Fruit fly (Drosophila melanogaster) whole organism, embryonic: ENCODE results near the gene Bhmt.

Source experiments
- Ada2b ChIP-seq: fragments of 200-800 bp; sonication (Bioruptor generic); IDR thresholded peaks from 2 replicates; pipeline ENCODE4 v1.3.6; 2022; ENCODE audit warnings: missing biosample characterization, missing genetic modification characterization
- Atf-2 ChIP-seq: fragments of 200-800 bp; sonication (Bioruptor generic); optimal IDR thresholded peaks from 2 replicates; lab custom pipeline; 2016; ENCODE audit warnings: missing biosample characterization, missing genetic modification characterization
- BEAF-32 ChIP-seq: fragments of 200-800 bp; sonication (Bioruptor generic); optimal IDR thresholded peaks from 3 replicates; lab custom pipeline; 2017; ENCODE audit warnings: missing biosample characterization, missing genetic modification characterization, mild to moderate bottlenecking, moderate library complexity, missing genetic modification reagents
- Blimp-1 ChIP-seq: fragments of 200-800 bp; sonication (Bioruptor generic); optimal IDR thresholded peaks from 3 replicates; lab custom pipeline; 2018; ENCODE audit warnings: missing biosample characterization, missing genetic modification characterization, mild to moderate bottlenecking, moderate library complexity, missing genetic modification reagents
- CG10321 ChIP-seq: fragments of 200-800 bp; sonication (Bioruptor generic); IDR thresholded peaks from 2 replicates; pipeline ENCODE4 v1.3.6; 2022; ENCODE audit warnings: missing biosample characterization, missing genetic modification characterization
- CG12744 ChIP-seq: fragments of 200-800 bp; sonication (Bioruptor generic); optimal IDR thresholded peaks from 2 replicates; lab custom pipeline; 2016; ENCODE audit warnings: missing biosample characterization, missing genetic modification characterization
- CG12769 ChIP-seq: fragments of 200-800 bp; sonication (Bioruptor generic); optimal IDR thresholded peaks from 2 replicates; lab custom pipeline; 2019; ENCODE audit warnings: missing biosample characterization, mild to moderate bottlenecking, missing genetic modification characterization, moderate library complexity
- CG12942 ChIP-seq: fragments of 200-800 bp; sonication (Bioruptor generic); optimal IDR thresholded peaks from 3 replicates; lab custom pipeline; 2016; ENCODE audit warnings: missing biosample characterization, missing genetic modification characterization
- CG14710 ChIP-seq: fragments of 200-800 bp; sonication (Bioruptor generic); optimal IDR thresholded peaks from 3 replicates; lab custom pipeline; 2019; ENCODE audit warnings: missing biosample characterization, mild to moderate bottlenecking, missing genetic modification characterization, moderate library complexity
- CG15514 ChIP-seq: fragments of 200-800 bp; sonication (Bioruptor generic); optimal IDR thresholded peaks from 3 replicates; lab custom pipeline; 2017; ENCODE audit warnings: missing biosample characterization, missing genetic modification characterization, mild to moderate bottlenecking, moderate library complexity, missing genetic modification reagents
- CG18764 ChIP-seq: fragments of 200-800 bp; sonication (Bioruptor generic); optimal IDR thresholded peaks from 3 replicates; lab custom pipeline; 2016; ENCODE audit warnings: missing biosample characterization, missing genetic modification characterization
- CG2199 ChIP-seq: fragments of 200-800 bp; sonication (Bioruptor generic); IDR thresholded peaks from 3 replicates; pipeline ENCODE4 v1.3.6; 2022; ENCODE audit warnings: missing biosample characterization, missing genetic modification characterization
- CG3847 ChIP-seq: fragments of 200-800 bp; sonication (Bioruptor generic); IDR thresholded peaks from 2 replicates; pipeline ENCODE4 v1.3.6; 2022; ENCODE audit warnings: missing biosample characterization, missing genetic modification characterization
- CG6272 ChIP-seq: fragments of 200-800 bp; sonication (Bioruptor generic); IDR thresholded peaks from 2 replicates; pipeline ENCODE4 v1.3.6; 2022; ENCODE audit warnings: missing biosample characterization, missing genetic modification characterization
- CG6654 ChIP-seq: fragments of 200-800 bp; sonication (Bioruptor generic); optimal IDR thresholded peaks from 2 replicates; lab custom pipeline; 2017; ENCODE audit warnings: missing biosample characterization, mild to moderate bottlenecking, missing genetic modification characterization
- CG6689 ChIP-seq: fragments of 200-800 bp; sonication (Bioruptor generic); IDR thresholded peaks from 2 replicates; pipeline ENCODE4 v1.3.6; 2022; ENCODE audit warnings: missing biosample characterization, missing genetic modification characterization
- CG6791 ChIP-seq: fragments of 200-800 bp; sonication (Bioruptor generic); IDR thresholded peaks from 3 replicates; pipeline ENCODE4 v1.3.6; 2022; ENCODE audit warnings: missing biosample characterization, missing genetic modification characterization; ENCODE audit not compliant: partially characterized antibody
- CG7357 ChIP-seq: fragments of 200-800 bp; sonication (Bioruptor generic); IDR thresholded peaks from 3 replicates; pipeline ENCODE4 v1.3.6; 2022; ENCODE audit warnings: missing biosample characterization, missing genetic modification characterization
- CG8388 ChIP-seq: fragments of 200-800 bp; sonication (Bioruptor generic); optimal IDR thresholded peaks from 2 replicates; lab custom pipeline; 2019; ENCODE audit warnings: missing biosample characterization, mild to moderate bottlenecking, missing genetic modification characterization, moderate library complexity
- CG9797 ChIP-seq: fragments of 200-800 bp; sonication (Bioruptor generic); optimal IDR thresholded peaks from 3 replicates; lab custom pipeline; 2018; ENCODE audit warnings: missing biosample characterization, mild to moderate bottlenecking, missing genetic modification characterization
- CHES-1-like ChIP-seq: fragments of 200-800 bp; sonication (Bioruptor generic); optimal IDR thresholded peaks from 2 replicates; lab custom pipeline; 2016; ENCODE audit warnings: missing biosample characterization, missing genetic modification characterization
- Dbx ChIP-seq: fragments of 200-800 bp; sonication (Bioruptor generic); IDR thresholded peaks from 3 replicates; pipeline ENCODE4 v1.3.6; 2022; ENCODE audit warnings: missing biosample characterization, missing genetic modification characterization
- Dfd ChIP-seq, 2 experiments: fragments of >200 bp; optimal IDR thresholded peaks; 2 replicates each; lab custom pipeline; 2017; ENCODE audit warnings: missing biosample characterization in 2 of 2, missing genetic modification characterization in 2 of 2
- Ets97D ChIP-seq: fragments of 200-800 bp; sonication (Bioruptor generic); optimal IDR thresholded peaks from 3 replicates; lab custom pipeline; 2016; ENCODE audit warnings: missing biosample characterization, missing genetic modification characterization
- Fer1 ChIP-seq: fragments of 200-800 bp; sonication (Bioruptor generic); optimal IDR thresholded peaks from 2 replicates; lab custom pipeline; 2017; ENCODE audit warnings: missing biosample characterization, mild to moderate bottlenecking, missing genetic modification characterization
- H2.0 ChIP-seq: fragments of 200-800 bp; sonication (Bioruptor generic); IDR thresholded peaks from 2 replicates; pipeline ENCODE4 v1.3.6; 2022; ENCODE audit warnings: missing biosample characterization, missing genetic modification characterization
- Max ChIP-seq: fragments of 200-800 bp; sonication (Bioruptor generic); optimal IDR thresholded peaks from 2 replicates; lab custom pipeline; 2016; ENCODE audit warnings: missing biosample characterization, mild to moderate bottlenecking, missing genetic modification characterization
- NfI ChIP-seq: fragments of 200-800 bp; sonication (Bioruptor generic); optimal IDR thresholded peaks from 3 replicates; lab custom pipeline; 2018; ENCODE audit warnings: missing biosample characterization, mild to moderate bottlenecking, missing genetic modification characterization, moderate library complexity
- Taf1 ChIP-seq: fragments of 200-800 bp; sonication (Bioruptor generic); IDR thresholded peaks from 2 replicates; pipeline ENCODE4 v1.3.6; 2022; ENCODE audit warnings: missing biosample characterization, missing genetic modification characterization
- YL-1 ChIP-seq: fragments of 200-800 bp; sonication (Bioruptor generic); optimal IDR thresholded peaks from 3 replicates; lab custom pipeline; 2017; ENCODE audit warnings: missing biosample characterization, mild to moderate bottlenecking, missing genetic modification characterization
- aop ChIP-seq: fragments of 200-800 bp; sonication (Bioruptor generic); IDR thresholded peaks from 2 replicates; pipeline ENCODE4 v1.3.6; 2022; ENCODE audit warnings: missing biosample characterization, missing genetic modification characterization
- az2 ChIP-seq: fragments of 200-800 bp; sonication (Bioruptor generic); optimal IDR thresholded peaks from 3 replicates; lab custom pipeline; 2016; ENCODE audit warnings: missing biosample characterization, missing genetic modification characterization
- bcd ChIP-seq: fragments of 200-800 bp; sonication (Bioruptor generic); optimal IDR thresholded peaks from 2 replicates; lab custom pipeline; 2017; ENCODE audit warnings: missing biosample characterization, mild to moderate bottlenecking, missing genetic modification characterization
- bowl ChIP-seq: fragments of 200-800 bp; sonication (Bioruptor generic); IDR thresholded peaks from 2 replicates; pipeline ENCODE4 v1.3.6; 2022; ENCODE audit warnings: missing biosample characterization, missing genetic modification characterization
- br ChIP-seq: fragments of >200 bp; optimal IDR thresholded peaks from 2 replicates; lab custom pipeline; 2017
- cad ChIP-seq: fragments of >200 bp; optimal IDR thresholded peaks from 2 replicates; lab custom pipeline; 2017; ENCODE audit warnings: missing biosample characterization, missing genetic modification characterization
- danr ChIP-seq: fragments of 200-800 bp; sonication (Bioruptor generic); IDR thresholded peaks from 2 replicates; pipeline ENCODE4 v1.3.6; 2022; ENCODE audit warnings: missing biosample characterization, missing genetic modification characterization
- disco-r ChIP-seq: fragments of 200-800 bp; sonication (Bioruptor generic); optimal IDR thresholded peaks from 2 replicates; lab custom pipeline; 2016; ENCODE audit warnings: missing biosample characterization, missing genetic modification characterization
- exex ChIP-seq: fragments of 200-800 bp; sonication (Bioruptor generic); optimal IDR thresholded peaks from 4 replicates; lab custom pipeline; 2018; ENCODE audit warnings: missing biosample characterization, mild to moderate bottlenecking, missing genetic modification characterization, moderate library complexity
- grau ChIP-seq: fragments of 200-800 bp; optimal IDR thresholded peaks from 3 replicates; lab custom pipeline; 2019; ENCODE audit warnings: missing biosample characterization, mild to moderate bottlenecking, missing genetic modification characterization, moderate library complexity
- gsb-n ChIP-seq: fragments of 200-800 bp; sonication (Bioruptor generic); optimal IDR thresholded peaks from 3 replicates; lab custom pipeline; 2018; ENCODE audit warnings: missing biosample characterization, mild to moderate bottlenecking, missing genetic modification characterization
- jigr1 ChIP-seq: fragments of 200-800 bp; sonication (Bioruptor generic); IDR thresholded peaks from 3 replicates; pipeline ENCODE4 v1.3.6; 2022; ENCODE audit warnings: missing biosample characterization, missing genetic modification characterization
- jumu ChIP-seq: fragments of 200-800 bp; sonication (Bioruptor generic); optimal IDR thresholded peaks from 3 replicates; lab custom pipeline; 2016; ENCODE audit warnings: missing biosample characterization, missing genetic modification characterization
- nerfin-1 ChIP-seq: fragments of 200-800 bp; sonication (Bioruptor generic); optimal IDR thresholded peaks from 3 replicates; lab custom pipeline; 2019; ENCODE audit warnings: missing biosample characterization, mild to moderate bottlenecking, missing genetic modification characterization, moderate library complexity
- p53 ChIP-seq: fragments of 200-800 bp; sonication (Bioruptor generic); optimal IDR thresholded peaks from 2 replicates; lab custom pipeline; 2016; ENCODE audit warnings: missing biosample characterization, missing genetic modification characterization
- repo ChIP-seq: fragments of 200-800 bp; sonication (Bioruptor generic); optimal IDR thresholded peaks from 2 replicates; lab custom pipeline; 2016; ENCODE audit warnings: missing biosample characterization, missing genetic modification characterization
- sd ChIP-seq: fragments of 200-800 bp; sonication (Bioruptor generic); optimal IDR thresholded peaks from 3 replicates; lab custom pipeline; 2018; ENCODE audit warnings: missing biosample characterization, mild to moderate bottlenecking, missing genetic modification characterization, moderate library complexity
- seq ChIP-seq: fragments of 200-800 bp; sonication (Bioruptor generic); IDR thresholded peaks from 2 replicates; pipeline ENCODE4 v1.3.6; 2022; ENCODE audit warnings: missing biosample characterization, missing genetic modification characterization
- sr ChIP-seq: fragments of 200-800 bp; sonication (Bioruptor generic); IDR thresholded peaks from 3 replicates; pipeline ENCODE4 v1.3.6; 2022; ENCODE audit warnings: missing biosample characterization, missing genetic modification characterization
- unpg ChIP-seq: fragments of 200-800 bp; sonication (Bioruptor generic); optimal IDR thresholded peaks from 3 replicates; lab custom pipeline; 2018; ENCODE audit warnings: missing biosample characterization, mild to moderate bottlenecking, missing genetic modification characterization, moderate library complexity
- usp ChIP-seq: fragments of >200 bp; optimal IDR thresholded peaks from 2 replicates; lab custom pipeline; 2017; ENCODE audit warnings: missing biosample characterization, missing genetic modification characterization
- zen ChIP-seq: fragments of 200-800 bp; sonication (Bioruptor generic); optimal IDR thresholded peaks from 3 replicates; lab custom pipeline; 2018; ENCODE audit warnings: missing biosample characterization, mild to moderate bottlenecking, missing genetic modification characterization, moderate library complexity

Bhmt gene

DNA sequence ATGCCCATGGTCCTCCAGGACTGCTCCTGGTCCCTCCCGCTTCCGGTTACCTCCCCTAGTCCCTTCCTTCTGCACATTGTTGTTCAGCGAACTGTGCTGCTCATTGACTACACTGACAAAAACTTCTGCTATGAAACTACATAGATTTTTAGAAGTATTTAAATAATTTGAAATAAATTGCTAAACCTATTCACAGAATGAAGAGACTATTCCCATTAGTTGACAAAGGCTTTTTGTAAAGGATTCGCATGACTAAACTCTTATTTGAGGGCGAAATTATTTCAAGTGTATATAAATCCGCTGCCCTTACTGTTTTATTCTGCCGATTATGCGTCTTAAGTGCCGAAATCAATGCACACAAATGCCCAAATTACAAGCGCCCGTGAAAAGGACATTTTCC lies 35.9 kb downstream of the Bhmt start (continued):
- TF ChIP-seq CG3847 (GFP tag; lab: Robert Waterston, UW) (no peak), CG10321 (GFP tag; lab: Robert Waterston, UW) (no peak), bowl (GFP tag; lab: Robert Waterston, UW) (no peak), nerfin-1 (tag; lab: Kevin White, UChicago) (peak; percentile 49), Fer1 (GFP tag; lab: Kevin White, UChicago) (no peak), repo (no peak), Ada2b (GFP tag; lab: Robert Waterston, UW) (no peak), CG12769 (tag; lab: Kevin White, UChicago) (no peak), br (no peak), aop (no peak), CG15514 (GFP tag; lab: Kevin White, UChicago) (no peak), Blimp-1 (GFP tag; lab: Kevin White, UChicago) (peak; percentile 53), CHES-1-like (GFP tag; lab: Kevin White, UChicago) (no peak), CG8388 (GFP tag; lab: Kevin White, UChicago) (peak; percentile 63), gsb-n (tag; lab: Kevin White, UChicago) (peak; percentile 80), BEAF-32 (GFP tag; lab: Kevin White, UChicago) (no peak), jigr1 (no peak), CG7357 (GFP tag; lab: Robert Waterston, UW) (no peak), cad (no peak), H2.0 (GFP tag; lab: Robert Waterston, UW) (peak; percentile 38; the same call in 1 of the 2 replicates), az2 (GFP tag; lab: Kevin White, UChicago) (peak; percentile 54), Atf-2 (GFP tag; lab: Kevin White, UChicago) (peak; percentile 18), p53 (no peak), CG2199 (GFP tag; lab: Robert Waterston, UW) (0 out of 3 replicates have a peak, but pooled peaks have one; percentile 25), jumu (peak; percentile 22), CG12942 (GFP tag; lab: Kevin White, UChicago) (peak; percentile 19), danr (no peak), seq (GFP tag; lab: Robert Waterston, UW) (no peak), sr (GFP tag; lab: Robert Waterston, UW) (no peak), usp (GFP tag; lab: Kevin White, UChicago) (no peak), bcd (GFP tag; lab: Kevin White, UChicago) (peak; percentile 36), YL-1 (no peak), Dbx (GFP tag; lab: Robert Waterston, UW) (no peak), CG6689 (GFP tag; lab: Robert Waterston, UW) (peak; percentile 41; the same call in 1 of the 2 replicates), Max (GFP tag; lab: Kevin White, UChicago) (peak; percentile 22), unpg (GFP tag; lab: Kevin White, UChicago) (peak; percentile 61), CG14710 (tag; lab: Kevin White, UChicago) (peak; percentile 79), CG6654 (GFP tag; lab: Kevin White, UChicago) (no peak), CG18764 (GFP tag; lab: Kevin White, UChicago) (peak; percentile 30), disco-r (GFP tag; lab: Kevin White, UChicago) (no peak), zen (peak; percentile 90), Ets97D (GFP tag; lab: Kevin White, UChicago) (peak; percentile 12), NfI (GFP tag; lab: Kevin White, UChicago) (no peak), grau (peak; percentile 50), CG6791 (GFP tag; lab: Robert Waterston, UW) (no peak), CG12744 (GFP tag; lab: Kevin White, UChicago) (no peak), exex (tag; lab: Kevin White, UChicago) (no peak), CG9797 (GFP tag; lab: Kevin White, UChicago) (no peak), Dfd (GFP tag; optimal IDR thresholded peaks at IDR 0.05; lab: Kevin White, UChicago) (no peak), CG6272 (GFP tag; lab: Robert Waterston, UW) (no peak), sd (tag; lab: Kevin White, UChicago) (no peak), Taf1 (GFP tag; lab: Robert Waterston, UW) (no peak)
